Worm (Caenorhabditis elegans) whole organism, L3 larva: Measurements from ENCODE around the gene C40H1.3.

Source experiments
- ceh-82 ChIP-seq: fragments of 150-350 bp; optimal IDR thresholded peaks from 2 replicates; lab custom pipeline; 2014; ENCODE audit warnings: missing biosample characterization, missing genetic modification characterization
- elt-3 ChIP-seq, 3 experiments: fragments of 150-350 bp in 1 of 3; sonication (generic microtip) in 2 of 3; optimal IDR thresholded peaks; 2 replicates in 2 of 3; 4 replicates in 1 of 3; lab custom pipeline; 2014 to 2017; ENCODE audit warnings: missing biosample characterization in 3 of 3, missing genetic modification characterization in 3 of 3
- fos-1 ChIP-seq: fragments of 150-350 bp; optimal IDR thresholded peaks from 2 replicates; lab custom pipeline; 2014; ENCODE audit warnings: missing biosample characterization, missing genetic modification characterization
- lin-39 ChIP-seq: fragments of 150-350 bp; optimal IDR thresholded peaks from 2 replicates; lab custom pipeline; 2018; ENCODE audit warnings: missing biosample characterization, missing genetic modification reagents, missing genetic modification characterization
- mml-1 ChIP-seq: fragments of 150-350 bp; sonication (generic microtip); optimal IDR thresholded peaks from 3 replicates; lab custom pipeline; 2014; ENCODE audit warnings: missing biosample characterization, missing genetic modification characterization
- nfya-1 ChIP-seq: sonication (generic microtip); optimal IDR thresholded peaks from 2 replicates; lab custom pipeline; 2017; ENCODE audit warnings: missing genetic modification characterization, mild to moderate bottlenecking, missing compliant biosample characterization, antibody characterized with exemption, moderate library complexity; ENCODE audit not compliant: insufficient read depth
- nhr-12 ChIP-seq: fragments of 150-350 bp; optimal IDR thresholded peaks from 2 replicates; lab custom pipeline; 2014; ENCODE audit warnings: missing biosample characterization, missing genetic modification characterization
- pha-4 ChIP-seq: fragments of 150-350 bp; optimal IDR thresholded peaks from 2 replicates; lab custom pipeline; 2014; ENCODE audit warnings: missing biosample characterization, missing genetic modification reagents, missing genetic modification characterization
- unc-39 ChIP-seq: sonication (generic microtip); optimal IDR thresholded peaks from 4 replicates; lab custom pipeline; 2017; ENCODE audit warnings: missing biosample characterization, missing genetic modification characterization
- ztf-11 ChIP-seq: fragments of 150-350 bp; optimal IDR thresholded peaks from 2 replicates; lab custom pipeline; 2014; ENCODE audit warnings: missing biosample characterization, missing genetic modification characterization

ce11 chrIII:9324724-9325123 is 4.4 kb downstream of the C40H1.3 start, which contains the start of gene C40H1.7:
- TF ChIP-seq lin-39 (tag; lab: Kevin White, UChicago) = no peak
- no peak for TF ChIP-seq unc-39 (tag; lab: Kevin White, UChicago)
- no peak for TF ChIP-seq nhr-12 (tag; lab: Kevin White, UChicago)
- TF ChIP-seq ceh-82 = no peak
- no peak for TF ChIP-seq pha-4
- TF ChIP-seq ztf-11 (tag; lab: Kevin White, UChicago) = no peak
- TF ChIP-seq fos-1 = no peak
- TF ChIP-seq mml-1 (tag; lab: Kevin White, UChicago) = no peak
- no peak for TF ChIP-seq nfya-1 (tag; lab: Kevin White, UChicago)
- no peak for TF ChIP-seq elt-3 (tag; optimal IDR thresholded peaks at IDR 0.05; lab: Kevin White, UChicago)
